Fruit fly (Drosophila melanogaster) whole organism, embryonic: ENCODE measurements around the gene Pgd.
A peak's percentile ranks its signal among the peaks of the same experiment; 100 is the strongest.

Experiments used
- Adf1 ChIP-seq: fragments of 200-800 bp; sonication (Bioruptor generic); IDR thresholded peaks from 2 replicates; pipeline ENCODE4 v1.3.6; 2022; ENCODE audit warnings: missing biosample characterization, missing genetic modification characterization
- Atf6 ChIP-seq: fragments of 200-800 bp; sonication (Bioruptor generic); IDR thresholded peaks from 2 replicates; pipeline ENCODE4 v1.3.6; 2022; ENCODE audit warnings: missing biosample characterization, missing genetic modification characterization
- Awh ChIP-seq: fragments of 200-800 bp; sonication (Bioruptor generic); IDR thresholded peaks from 2 replicates; pipeline ENCODE4, ENCODE4 v1.3.6; 2022; ENCODE audit warnings: missing biosample characterization, missing genetic modification characterization
- Bteb2 ChIP-seq: fragments of 200-800 bp; sonication (Bioruptor generic); optimal IDR thresholded peaks from 2 replicates; lab custom pipeline; 2016; ENCODE audit warnings: missing biosample characterization, missing genetic modification characterization
- CG10209 ChIP-seq: fragments of 200-800 bp; sonication (Bioruptor generic); optimal IDR thresholded peaks from 3 replicates; lab custom pipeline; 2017; ENCODE audit warnings: missing biosample characterization, mild to moderate bottlenecking, missing genetic modification characterization, missing genetic modification reagents
- CG10565 ChIP-seq: fragments of 200-800 bp; sonication (Bioruptor generic); optimal IDR thresholded peaks from 3 replicates; lab custom pipeline; 2016; ENCODE audit warnings: missing biosample characterization, mild to moderate bottlenecking, missing genetic modification characterization
- CG11247 ChIP-seq: fragments of 200-800 bp; sonication (Bioruptor generic); IDR thresholded peaks from 2 replicates; pipeline ENCODE4 v1.3.6; 2022; ENCODE audit warnings: missing biosample characterization, missing genetic modification characterization
- CG11723 ChIP-seq: fragments of 200-800 bp; sonication (Bioruptor generic); optimal IDR thresholded peaks from 2 replicates; lab custom pipeline; 2017; ENCODE audit warnings: missing biosample characterization, mild to moderate bottlenecking, missing genetic modification characterization
- CG14014 ChIP-seq: fragments of 200-800 bp; sonication (Bioruptor generic); IDR thresholded peaks from 2 replicates; pipeline ENCODE4 v1.3.6; 2022; ENCODE audit warnings: missing biosample characterization, missing genetic modification characterization
- CG18011 ChIP-seq: fragments of 200-800 bp; sonication (Bioruptor generic); optimal IDR thresholded peaks from 2 replicates; lab custom pipeline; 2017; ENCODE audit warnings: missing biosample characterization, missing genetic modification characterization, mild to moderate bottlenecking, moderate library complexity, missing genotype
- CG18262 ChIP-seq: fragments of 200-800 bp; optimal IDR thresholded peaks from 3 replicates; lab custom pipeline; 2019; ENCODE audit warnings: missing biosample characterization, mild to moderate bottlenecking, missing genetic modification characterization, moderate library complexity
- CG2678 ChIP-seq: fragments of 200-800 bp; sonication (Bioruptor generic); optimal IDR thresholded peaks from 3 replicates; lab custom pipeline; 2019; ENCODE audit warnings: missing biosample characterization, mild to moderate bottlenecking, missing genetic modification characterization, moderate library complexity
- CG2875 ChIP-seq: fragments of 200-800 bp; sonication (Bioruptor generic); optimal IDR thresholded peaks from 2 replicates; lab custom pipeline; 2017; ENCODE audit warnings: missing biosample characterization, mild to moderate bottlenecking, missing genetic modification characterization, missing genetic modification reagents
- CG31224 ChIP-seq: fragments of 200-800 bp; sonication (Bioruptor generic); IDR thresholded peaks from 2 replicates; pipeline ENCODE4 v1.3.6; 2022; ENCODE audit warnings: missing biosample characterization, missing genetic modification characterization
- CG4328 ChIP-seq: fragments of 200-800 bp; sonication (Bioruptor generic); optimal IDR thresholded peaks from 3 replicates; lab custom pipeline; 2017; ENCODE audit warnings: missing biosample characterization, missing genetic modification reagents, missing genetic modification characterization
- CG4424 ChIP-seq: fragments of 200-800 bp; sonication (Bioruptor generic); optimal IDR thresholded peaks from 3 replicates; lab custom pipeline; 2016; ENCODE audit warnings: missing biosample characterization, missing genetic modification characterization
- CG6654 ChIP-seq: fragments of 200-800 bp; sonication (Bioruptor generic); optimal IDR thresholded peaks from 2 replicates; lab custom pipeline; 2017; ENCODE audit warnings: missing biosample characterization, mild to moderate bottlenecking, missing genetic modification characterization
- CG8478 ChIP-seq: fragments of >200 bp; optimal IDR thresholded peaks from 2 replicates; lab custom pipeline; 2018
- CG8944 ChIP-seq: fragments of 200-800 bp; sonication (Bioruptor generic); optimal IDR thresholded peaks from 3 replicates; lab custom pipeline; 2016; ENCODE audit warnings: missing biosample characterization, missing genetic modification characterization
- Chrac-16 ChIP-seq: fragments of 200-800 bp; sonication (Bioruptor generic); optimal IDR thresholded peaks from 3 replicates; lab custom pipeline; 2016; ENCODE audit warnings: missing biosample characterization, missing genetic modification characterization
- D19A ChIP-seq: fragments of 200-800 bp; optimal IDR thresholded peaks from 3 replicates; lab custom pipeline; 2019; ENCODE audit warnings: missing biosample characterization, mild to moderate bottlenecking, missing genetic modification characterization, moderate library complexity
- Dll ChIP-seq: fragments of 200-800 bp; sonication (Bioruptor generic); IDR thresholded peaks from 4 replicates; pipeline ENCODE4 v1.3.6; 2022; ENCODE audit warnings: missing biosample characterization, missing genetic modification characterization; ENCODE audit not compliant: partially characterized antibody
- Ets97D ChIP-seq: fragments of 200-800 bp; sonication (Bioruptor generic); optimal IDR thresholded peaks from 3 replicates; lab custom pipeline; 2016; ENCODE audit warnings: missing biosample characterization, missing genetic modification characterization
- Gsc ChIP-seq: fragments of 200-800 bp; sonication (Bioruptor generic); IDR thresholded peaks from 2 replicates; pipeline ENCODE4 v1.3.6; 2022; ENCODE audit warnings: missing biosample characterization, missing genetic modification characterization
- HLH3B ChIP-seq: fragments of 200-800 bp; sonication (Bioruptor generic); IDR thresholded peaks from 2 replicates; pipeline ENCODE4 v1.3.6; 2022; ENCODE audit warnings: missing biosample characterization, missing genetic modification characterization
- HLHmδ ChIP-seq: fragments of 200-800 bp; sonication (Bioruptor generic); optimal IDR thresholded peaks from 2 replicates; lab custom pipeline; 2018; ENCODE audit warnings: missing biosample characterization, mild to moderate bottlenecking, missing genetic modification characterization, moderate library complexity
- HmgZ ChIP-seq: fragments of 200-800 bp; sonication (Bioruptor generic); optimal IDR thresholded peaks from 2 replicates; lab custom pipeline; 2018; ENCODE audit warnings: missing biosample characterization, mild to moderate bottlenecking, missing genetic modification characterization
- Hr51 ChIP-seq, 2 experiments: fragments of 200-800 bp; sonication (Bioruptor generic); optimal IDR thresholded peaks; 2 replicates in 1 of 2; 3 replicates in 1 of 2; lab custom pipeline; 2016 to 2018; ENCODE audit warnings: missing biosample characterization in 2 of 2, missing genetic modification characterization in 2 of 2, mild to moderate bottlenecking in 1 of 2, moderate library complexity in 1 of 2
- Mes4 ChIP-seq: fragments of 200-800 bp; sonication (Bioruptor generic); optimal IDR thresholded peaks from 2 replicates; lab custom pipeline; 2016; ENCODE audit warnings: missing biosample characterization, missing genetic modification characterization
- Mrtf ChIP-seq: fragments of 200-800 bp; sonication (Bioruptor generic); IDR thresholded peaks from 3 replicates; pipeline ENCODE4 v1.3.6; 2022; ENCODE audit warnings: missing biosample characterization, missing genetic modification characterization
- PHDP ChIP-seq: fragments of 200-800 bp; sonication (Bioruptor generic); optimal IDR thresholded peaks from 3 replicates; lab custom pipeline; 2018; ENCODE audit warnings: missing biosample characterization, mild to moderate bottlenecking, missing genetic modification characterization, moderate library complexity
- Pdp1 ChIP-seq, 2 experiments: fragments of 200-800 bp; sonication (Bioruptor generic); optimal IDR thresholded peaks; 3 replicates each; lab custom pipeline; 2016; ENCODE audit warnings: missing biosample characterization in 2 of 2, missing genetic modification characterization in 2 of 2, mild to moderate bottlenecking in 1 of 2, moderate library complexity in 1 of 2
- Rfx ChIP-seq: fragments of 200-800 bp; sonication (Bioruptor generic); IDR thresholded peaks from 2 replicates; pipeline ENCODE4 v1.3.6; 2022; ENCODE audit warnings: missing biosample characterization, missing genetic modification characterization
- Scr ChIP-seq: fragments of 200-800 bp; sonication (Bioruptor generic); IDR thresholded peaks from 2 replicates; pipeline ENCODE4 v1.3.6; 2022; ENCODE audit warnings: missing biosample characterization, missing genetic modification characterization; ENCODE audit not compliant: partially characterized antibody
- Sry-β ChIP-seq: fragments of 200-800 bp; sonication (Bioruptor generic); optimal IDR thresholded peaks from 2 replicates; lab custom pipeline; 2018; ENCODE audit warnings: missing biosample characterization, mild to moderate bottlenecking, missing genetic modification characterization, moderate library complexity
- TFAM ChIP-seq: fragments of 200-800 bp; sonication (Bioruptor generic); optimal IDR thresholded peaks from 2 replicates; lab custom pipeline; 2017; ENCODE audit warnings: missing biosample characterization, missing genetic modification characterization, inconsistent platforms
- Tbp ChIP-seq: fragments of >200 bp; optimal IDR thresholded peaks from 2 replicates; lab custom pipeline; 2018; ENCODE audit warnings: missing biosample characterization, missing genetic modification characterization
- ase ChIP-seq: fragments of 200-800 bp; sonication (Bioruptor generic); IDR thresholded peaks from 3 replicates; pipeline ENCODE4 v1.3.6; 2022; ENCODE audit warnings: missing biosample characterization, missing genetic modification characterization
- az2 ChIP-seq: fragments of 200-800 bp; sonication (Bioruptor generic); optimal IDR thresholded peaks from 3 replicates; lab custom pipeline; 2016; ENCODE audit warnings: missing biosample characterization, missing genetic modification characterization
- cas ChIP-seq: fragments of 200-800 bp; sonication (Bioruptor generic); IDR thresholded peaks from 2 replicates; pipeline ENCODE4 v1.3.6; 2022; ENCODE audit warnings: missing biosample characterization, missing genetic modification characterization
- chm ChIP-seq: fragments of 200-800 bp; sonication (Bioruptor generic); IDR thresholded peaks from 2 replicates; pipeline ENCODE4 v1.3.6; 2022; ENCODE audit warnings: missing biosample characterization, missing genetic modification characterization
- ci ChIP-seq: fragments of 200-800 bp; sonication (Bioruptor generic); IDR thresholded peaks from 3 replicates; pipeline ENCODE4 v1.3.6; 2022; ENCODE audit warnings: missing biosample characterization, missing genetic modification characterization
- corto ChIP-seq: fragments of 200-800 bp; sonication (Bioruptor generic); optimal IDR thresholded peaks from 2 replicates; lab custom pipeline; 2016; ENCODE audit warnings: missing biosample characterization, mild to moderate bottlenecking, missing genetic modification characterization, moderate library complexity
- danr ChIP-seq: fragments of 200-800 bp; sonication (Bioruptor generic); IDR thresholded peaks from 2 replicates; pipeline ENCODE4 v1.3.6; 2022; ENCODE audit warnings: missing biosample characterization, missing genetic modification characterization
- fd3F ChIP-seq: fragments of 200-800 bp; sonication (Bioruptor generic); optimal IDR thresholded peaks from 2 replicates; lab custom pipeline; 2018; ENCODE audit warnings: missing biosample characterization, mild to moderate bottlenecking, missing genetic modification characterization, moderate library complexity
- inv ChIP-seq: fragments of 200-800 bp; sonication (Bioruptor generic); IDR thresholded peaks from 2 replicates; pipeline ENCODE4 v1.3.6; 2022; ENCODE audit warnings: missing biosample characterization, missing genetic modification characterization; ENCODE audit not compliant: partially characterized antibody
- lola ChIP-seq, 3 experiments: fragments of >200 bp in 2 of 3; fragments of 200-800 bp in 1 of 3; sonication (Bioruptor generic) in 1 of 3; optimal IDR thresholded peaks; 2 replicates each; lab custom pipeline; 2017 to 2019; ENCODE audit warnings: missing biosample characterization in 3 of 3, missing genetic modification characterization in 3 of 3, mild to moderate bottlenecking in 1 of 3, moderate library complexity in 1 of 3
- nerfin-1 ChIP-seq: fragments of 200-800 bp; sonication (Bioruptor generic); optimal IDR thresholded peaks from 3 replicates; lab custom pipeline; 2019; ENCODE audit warnings: missing biosample characterization, mild to moderate bottlenecking, missing genetic modification characterization, moderate library complexity
- unpg ChIP-seq: fragments of 200-800 bp; sonication (Bioruptor generic); optimal IDR thresholded peaks from 3 replicates; lab custom pipeline; 2018; ENCODE audit warnings: missing biosample characterization, mild to moderate bottlenecking, missing genetic modification characterization, moderate library complexity

Pgd gene

DNA sequence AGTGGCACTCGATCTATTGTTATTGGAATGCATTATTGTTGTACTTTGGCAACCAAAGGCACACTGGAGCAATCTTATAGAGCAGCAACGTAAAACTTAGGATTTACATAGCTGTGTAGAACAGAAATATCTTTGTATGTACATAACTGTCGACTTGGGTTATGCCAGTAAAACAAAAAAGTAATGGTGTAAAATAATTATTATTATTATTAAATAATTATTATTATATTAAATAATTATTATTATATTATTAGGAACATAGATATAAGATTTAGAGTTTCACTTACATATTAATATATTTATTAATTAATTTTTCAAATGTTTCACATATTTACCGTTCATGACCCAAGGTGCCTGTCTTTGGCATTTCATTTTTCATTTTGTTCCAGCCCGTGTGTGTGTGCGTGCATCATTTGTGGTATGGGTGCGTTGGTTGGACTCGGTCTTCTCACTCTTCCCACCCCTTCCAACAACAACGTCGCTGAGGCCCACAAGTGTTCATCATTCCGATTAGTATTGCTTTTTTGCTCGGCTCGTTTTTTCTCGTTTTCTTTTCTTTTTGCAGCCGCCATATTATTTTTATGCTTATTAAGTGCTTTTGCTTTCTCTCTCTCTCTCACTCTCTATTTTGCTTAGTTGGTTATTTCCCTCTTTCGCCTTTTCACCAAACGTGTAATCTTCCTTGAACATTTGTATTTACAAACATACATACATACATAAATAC lies 20.8 kb upstream of the Pgd start (continued):
- TF ChIP-seq CG4424 (GFP tag; lab: Kevin White, UChicago) = peak; percentile 97
- peak; percentile 67 to 88 for TF ChIP-seq Pdp1 (GFP tag; optimal IDR thresholded peaks at IDR 0.05; lab: Kevin White, UChicago)
- peak in 1 of 3 experiments; percentile 99 for TF ChIP-seq lola (GFP tag; optimal IDR thresholded peaks at IDR 0.05; lab: Kevin White, UChicago)
- TF ChIP-seq CG6654 (GFP tag; lab: Kevin White, UChicago) = peak; percentile 92
- no peak for TF ChIP-seq CG8478
- TF ChIP-seq unpg = peak; percentile 95
- peak; percentile 98 for TF ChIP-seq CG4328 (GFP tag; lab: Kevin White, UChicago)
- TF ChIP-seq CG8944 (GFP tag; lab: Kevin White, UChicago) = peak; percentile 82
- TF ChIP-seq CG31224 (GFP tag; lab: Robert Waterston, UW) = peak; percentile 87
- peak; percentile 90 for TF ChIP-seq CG14014 (GFP tag; lab: Robert Waterston, UW)
- TF ChIP-seq ci (GFP tag; lab: Robert Waterston, UW) = peak; percentile 88
- TF ChIP-seq nerfin-1 (tag; lab: Kevin White, UChicago) = peak; percentile 96
- peak; percentile 97 for TF ChIP-seq CG2875
- peak; percentile 94 for TF ChIP-seq fd3F
- TF ChIP-seq chm = peak; percentile 69; the same call in 1 of the 2 replicates
- peak; percentile 29; the same call in 1 of the 2 replicates for TF ChIP-seq inv (GFP tag; lab: Robert Waterston, UW)
- peak; percentile 89 for TF ChIP-seq CG11247 (GFP tag; lab: Robert Waterston, UW)
- peak; percentile 85 for TF ChIP-seq Gsc
- peak; percentile 55 for TF ChIP-seq Mes4 (GFP tag; lab: Kevin White, UChicago)
- TF ChIP-seq Scr (GFP tag; lab: Robert Waterston, UW) = 0 out of 2 replicates have a peak, but pooled peaks have one; percentile 16
- TF ChIP-seq CG18011 (GFP tag; lab: Kevin White, UChicago) = peak; percentile 74
- peak; percentile 99 for TF ChIP-seq CG2678
- peak; percentile 94 for TF ChIP-seq CG11723 (GFP tag; lab: Kevin White, UChicago)
- TF ChIP-seq Chrac-16 (GFP tag; lab: Kevin White, UChicago) = peak; percentile 92
- no peak for TF ChIP-seq Dll
- TF ChIP-seq Ets97D (GFP tag; lab: Kevin White, UChicago) = peak; percentile 27
- TF ChIP-seq CG10565 = peak; percentile 80
- 0 out of 2 replicates have a peak, but pooled peaks have one; percentile 25 for TF ChIP-seq cas (GFP tag; lab: Robert Waterston, UW)
- TF ChIP-seq D19A (tag; lab: Kevin White, UChicago) = peak; percentile 97
- TF ChIP-seq HLHmδ (GFP tag; lab: Kevin White, UChicago) = no peak
- peak; percentile 19 for TF ChIP-seq Bteb2 (GFP tag; lab: Kevin White, UChicago)
- peak; percentile 94 for TF ChIP-seq az2 (GFP tag; lab: Kevin White, UChicago)
- TF ChIP-seq Atf6 (GFP tag; lab: Robert Waterston, UW) = peak; percentile 64; the same call in 1 of the 2 replicates
- peak; percentile 91 for TF ChIP-seq ase (GFP tag; lab: Robert Waterston, UW)
- peak; percentile 86 for TF ChIP-seq HLH3B (GFP tag; lab: Robert Waterston, UW)
- TF ChIP-seq Adf1 = no peak
- TF ChIP-seq Rfx (GFP tag; lab: Robert Waterston, UW) = peak; percentile 91
- TF ChIP-seq PHDP (tag; lab: Kevin White, UChicago) = peak; percentile 96
- TF ChIP-seq corto = peak; percentile 81
- TF ChIP-seq Tbp (GFP tag; lab: Kevin White, UChicago) = no peak
- TF ChIP-seq Sry-β = peak; percentile 73
- TF ChIP-seq CG10209 (GFP tag; lab: Kevin White, UChicago) = peak; percentile 99
- peak; percentile 81 for TF ChIP-seq HmgZ
- peak; percentile 91 for TF ChIP-seq danr
- TF ChIP-seq TFAM = no peak
- peak; percentile 79 for TF ChIP-seq Awh
- TF ChIP-seq Hr51 (GFP tag; optimal IDR thresholded peaks at IDR 0.05; lab: Kevin White, UChicago) = peak; percentile 86 to 98
- TF ChIP-seq CG18262 (tag; lab: Kevin White, UChicago) = peak; percentile 100
- peak; percentile 86 for TF ChIP-seq Mrtf (GFP tag; lab: Robert Waterston, UW)
